Worm (Caenorhabditis elegans) whole organism, early embryonic: ENCODE results near the gene R151.2.

ENCODE experiments used
- ama-1 ChIP-seq: fragments of 150-350 bp; optimal IDR thresholded peaks from 2 replicates; lab custom pipeline; 2014
- flt-1 ChIP-seq: fragments of 200-800 bp; sonication (Bioruptor generic); IDR thresholded peaks from 2 replicates; pipeline ENCODE4 v1.3.6; 2022; ENCODE audit warnings: missing genetic modification characterization, missing compliant biosample characterization
- pes-1 ChIP-seq: fragments of 200-800 bp; sonication (Bioruptor generic); IDR thresholded peaks from 2 replicates; pipeline ENCODE4 v1.3.6; 2022; ENCODE audit warnings: missing genetic modification reagents, missing genetic modification characterization, missing compliant biosample characterization

- TF ChIP-seq pes-1 (no peak), flt-1 (GFP tag; lab: Robert Waterston, UW) (no peak), ama-1 (lab: Kevin White, UChicago) (no peak)
These were observed 719 bp downstream of the R151.2 start for ce11 chrIII:7210486-7210885.
